Worm (Caenorhabditis elegans) whole organism, early embryonic: ENCODE data around the gene daf-14.

Experiments used
- B0310.2 ChIP-seq: sonication (generic microtip); optimal IDR thresholded peaks from 2 replicates; lab custom pipeline; 2016; ENCODE audit warnings: mild to moderate bottlenecking, missing genetic modification characterization, missing compliant biosample characterization
- F13C5.2 ChIP-seq: sonication (generic microtip); optimal IDR thresholded peaks from 2 replicates; lab custom pipeline; 2017; ENCODE audit warnings: mild to moderate bottlenecking, missing genetic modification characterization, inconsistent platforms, missing compliant biosample characterization
- aly-1 ChIP-seq: sonication (generic microtip); optimal IDR thresholded peaks from 2 replicates; lab custom pipeline; 2016; ENCODE audit warnings: missing genetic modification characterization, missing compliant biosample characterization
- ama-1 ChIP-seq: fragments of 150-350 bp; optimal IDR thresholded peaks from 2 replicates; lab custom pipeline; 2014
- ceh-13 ChIP-seq: fragments of 200-800 bp; sonication (Bioruptor generic); optimal IDR thresholded peaks from 2 replicates; lab custom pipeline; 2018; ENCODE audit warnings: mild to moderate bottlenecking, missing genetic modification characterization, missing compliant biosample characterization
- ceh-36 ChIP-seq: sonication (generic microtip); optimal IDR thresholded peaks from 2 replicates; lab custom pipeline; 2016; ENCODE audit warnings: missing genetic modification characterization, inconsistent platforms, missing compliant biosample characterization
- ets-7 ChIP-seq: sonication (generic microtip); optimal IDR thresholded peaks from 2 replicates; lab custom pipeline; 2016; ENCODE audit warnings: missing genotype, missing genetic modification characterization, missing compliant biosample characterization
- flt-1 ChIP-seq: fragments of 200-800 bp; sonication (Bioruptor generic); IDR thresholded peaks from 2 replicates; pipeline ENCODE4 v1.3.6; 2022; ENCODE audit warnings: missing genetic modification characterization, missing compliant biosample characterization
- hmbx-1 ChIP-seq: sonication (generic microtip); optimal IDR thresholded peaks from 2 replicates; lab custom pipeline; 2016; ENCODE audit warnings: mild to moderate bottlenecking, missing genetic modification characterization, missing compliant biosample characterization
- hmg-4 ChIP-seq: fragments of 200-800 bp; sonication (Bioruptor generic); optimal IDR thresholded peaks from 2 replicates; lab custom pipeline; 2018; ENCODE audit warnings: mild to moderate bottlenecking, missing genetic modification characterization, missing compliant biosample characterization
- hnd-1 ChIP-seq: sonication (generic microtip); optimal IDR thresholded peaks from 2 replicates; lab custom pipeline; 2016; ENCODE audit warnings: missing genetic modification characterization, missing compliant biosample characterization
- pes-1 ChIP-seq: fragments of 200-800 bp; sonication (Bioruptor generic); IDR thresholded peaks from 2 replicates; pipeline ENCODE4 v1.3.6; 2022; ENCODE audit warnings: missing genetic modification reagents, missing genetic modification characterization, missing compliant biosample characterization
- scrt-1 ChIP-seq: fragments of 200-800 bp; sonication (Bioruptor generic); IDR thresholded peaks from 2 replicates; pipeline ENCODE4 v1.3.6; 2022; ENCODE audit warnings: missing genetic modification characterization, missing compliant biosample characterization
- sea-1 ChIP-seq: fragments of 200-800 bp; sonication (Bioruptor generic); conservative IDR thresholded peaks from 2 replicates; pipeline ENCODE4 v1.3.6; 2022; ENCODE audit warnings: missing genetic modification characterization, missing compliant biosample characterization
- tbx-11 ChIP-seq: fragments of 200-800 bp; sonication (Bioruptor generic); IDR thresholded peaks from 2 replicates; pipeline ENCODE4 v1.3.6; 2022; ENCODE audit warnings: missing genetic modification characterization, missing compliant biosample characterization
- tbx-37 ChIP-seq: fragments of 200-800 bp; sonication (Bioruptor generic); conservative IDR thresholded peaks from 2 replicates; pipeline ENCODE4 v1.3.6; 2022; ENCODE audit warnings: missing genetic modification reagents, missing genetic modification characterization, missing compliant biosample characterization
- tra-4 ChIP-seq: sonication (generic microtip); optimal IDR thresholded peaks from 2 replicates; lab custom pipeline; 2017; ENCODE audit warnings: missing genetic modification characterization, missing compliant biosample characterization

daf-14 gene

ce11 chrIV:10239045-10239444 lies 11.4 kb upstream of the daf-14 start, which contains the start of gene ech-8:
ech-8 (minus strand) TSS chrIV:10239176.
- TF ChIP-seq tbx-11 (GFP tag; lab: Robert Waterston, UW) = no peak
- TF ChIP-seq ama-1 (lab: Kevin White, UChicago) = no peak
- TF ChIP-seq hnd-1 (tag; lab: Kevin White, UChicago) = no peak
- TF ChIP-seq hmg-4 (GFP tag; lab: Kevin White, UChicago) = no peak
- TF ChIP-seq ceh-13 (GFP tag; lab: Kevin White, UChicago) = no peak
- no peak for TF ChIP-seq tbx-37 (GFP tag; lab: Robert Waterston, UW)
- TF ChIP-seq F13C5.2 = no peak
- no peak for TF ChIP-seq B0310.2 (tag; lab: Kevin White, UChicago)
- no peak for TF ChIP-seq scrt-1 (GFP tag; lab: Robert Waterston, UW)
- TF ChIP-seq flt-1 (GFP tag; lab: Robert Waterston, UW) = no peak
- TF ChIP-seq ets-7 (tag; lab: Kevin White, UChicago) = no peak
- TF ChIP-seq ceh-36 (tag; lab: Kevin White, UChicago) = no peak
- no peak for TF ChIP-seq pes-1 (GFP tag; lab: Robert Waterston, UW)
- no peak for TF ChIP-seq aly-1 (tag; lab: Kevin White, UChicago)

ce11 chrIV:10241659-10242058 lies 8.8 kb upstream of the daf-14 start, which contains the start of gene lipl-7:
lipl-7 (minus strand) TSS chrIV:10241823.
- no peak for TF ChIP-seq hmg-4 (GFP tag; lab: Kevin White, UChicago)
- no peak for TF ChIP-seq hnd-1 (tag; lab: Kevin White, UChicago)
- TF ChIP-seq tbx-11 (GFP tag; lab: Robert Waterston, UW) = no peak
- no peak for TF ChIP-seq ama-1 (lab: Kevin White, UChicago)
- no peak for TF ChIP-seq tra-4 (tag; lab: Kevin White, UChicago)
- TF ChIP-seq scrt-1 (GFP tag; lab: Robert Waterston, UW) = no peak
- no peak for TF ChIP-seq ceh-13 (GFP tag; lab: Kevin White, UChicago)
- TF ChIP-seq ets-7 (tag; lab: Kevin White, UChicago) = no peak
- TF ChIP-seq hmbx-1 (tag; lab: Kevin White, UChicago) = no peak
- TF ChIP-seq aly-1 (tag; lab: Kevin White, UChicago) = no peak
- no peak for TF ChIP-seq B0310.2 (tag; lab: Kevin White, UChicago)
- no peak for TF ChIP-seq pes-1 (GFP tag; lab: Robert Waterston, UW)
- TF ChIP-seq sea-1 (GFP tag; lab: Robert Waterston, UW) = no peak

- TF ChIP-seq ceh-13 (GFP tag; lab: Kevin White, UChicago) (no peak), hmbx-1 (tag; lab: Kevin White, UChicago) (no peak), ets-7 (tag; lab: Kevin White, UChicago) (no peak), pes-1 (GFP tag; lab: Robert Waterston, UW) (no peak), scrt-1 (GFP tag; lab: Robert Waterston, UW) (no peak), aly-1 (tag; lab: Kevin White, UChicago) (no peak), ceh-36 (tag; lab: Kevin White, UChicago) (no peak), F13C5.2 (no peak), tbx-11 (GFP tag; lab: Robert Waterston, UW) (no peak), tbx-37 (GFP tag; lab: Robert Waterston, UW) (no peak), hmg-4 (GFP tag; lab: Kevin White, UChicago) (no peak), sea-1 (GFP tag; lab: Robert Waterston, UW) (no peak)
Observed at ce11 chrIV:10242458-10243123, 7.8 kb upstream of the daf-14 start.

ce11 chrIV:10243276-10243675 lies 7.2 kb upstream of the daf-14 start, which contains the start of gene tkt-1:
tkt-1 (plus strand) TSS chrIV:10243612.
- TF ChIP-seq hmbx-1 (tag; lab: Kevin White, UChicago) = no peak
- TF ChIP-seq B0310.2 (tag; lab: Kevin White, UChicago) = no peak
- no peak for TF ChIP-seq ceh-13 (GFP tag; lab: Kevin White, UChicago)
- TF ChIP-seq aly-1 (tag; lab: Kevin White, UChicago) = no peak
- TF ChIP-seq tbx-11 (GFP tag; lab: Robert Waterston, UW) = no peak
- TF ChIP-seq F13C5.2 = no peak
- no peak for TF ChIP-seq hmg-4 (GFP tag; lab: Kevin White, UChicago)
- no peak for TF ChIP-seq flt-1 (GFP tag; lab: Robert Waterston, UW)
- TF ChIP-seq ceh-36 (tag; lab: Kevin White, UChicago) = no peak
- no peak for TF ChIP-seq ets-7 (tag; lab: Kevin White, UChicago)
- no peak for TF ChIP-seq hnd-1 (tag; lab: Kevin White, UChicago)
- no peak for TF ChIP-seq tra-4 (tag; lab: Kevin White, UChicago)
- no peak for TF ChIP-seq scrt-1 (GFP tag; lab: Robert Waterston, UW)
- TF ChIP-seq tbx-37 (GFP tag; lab: Robert Waterston, UW) = no peak
- no peak for TF ChIP-seq sea-1 (GFP tag; lab: Robert Waterston, UW)

- TF ChIP-seq F13C5.2 (no peak), tra-4 (tag; lab: Kevin White, UChicago) (no peak), tbx-37 (GFP tag; lab: Robert Waterston, UW) (no peak), pes-1 (GFP tag; lab: Robert Waterston, UW) (no peak), flt-1 (GFP tag; lab: Robert Waterston, UW) (no peak), scrt-1 (GFP tag; lab: Robert Waterston, UW) (no peak), B0310.2 (tag; lab: Kevin White, UChicago) (no peak), hmg-4 (GFP tag; lab: Kevin White, UChicago) (no peak), tbx-11 (GFP tag; lab: Robert Waterston, UW) (no peak), sea-1 (GFP tag; lab: Robert Waterston, UW) (no peak), hmbx-1 (tag; lab: Kevin White, UChicago) (no peak)
Observed at ce11 chrIV:10245666-10246210, 4.7 kb upstream of the daf-14 start, which contains the start of gene F01G10.10. F01G10.10 (plus strand) TSS chrIV:10246160.

ce11 chrIV:10251261-10251660 lies 834 bp downstream of the daf-14 start:
- no peak for TF ChIP-seq tbx-37 (GFP tag; lab: Robert Waterston, UW)
- TF ChIP-seq aly-1 (tag; lab: Kevin White, UChicago) = no peak
- no peak for TF ChIP-seq F13C5.2
- no peak for TF ChIP-seq tbx-11 (GFP tag; lab: Robert Waterston, UW)
- no peak for TF ChIP-seq scrt-1 (GFP tag; lab: Robert Waterston, UW)
